Worm (Caenorhabditis elegans): ENCODE measurements around the gene rpm-1.

Gene rpm-1

DNA sequence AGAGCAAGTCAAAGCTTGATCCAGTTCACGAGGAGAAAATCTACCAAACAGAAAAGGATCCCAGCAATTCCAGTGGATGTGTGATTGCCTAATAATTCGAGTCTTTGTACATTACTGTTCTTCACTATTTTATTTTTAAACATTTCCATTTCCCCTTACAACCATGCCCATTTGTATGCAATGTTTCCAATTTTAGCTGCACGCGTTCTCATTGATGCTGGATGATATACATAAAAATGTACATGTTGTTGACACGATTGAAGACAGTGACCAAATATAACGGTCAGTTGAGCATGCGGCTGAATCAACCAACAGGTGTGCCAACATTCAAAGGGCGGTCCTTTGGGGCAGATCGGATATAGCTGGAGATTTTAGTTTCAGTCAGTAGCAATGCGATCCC lies 43.5 kb downstream of the rpm-1 start, which contains the start of gene B0507.1:
Gene B0507.1, plus strand, starts transcription at position 301 of the 400 bp plus-strand sequence.
- no peak for TF ChIP-seq hnd-1 (tag; optimal IDR thresholded peaks at IDR 0.05)
- no peak for TF ChIP-seq pes-1 (GFP tag; IDR thresholded peaks at IDR 0.05)
- no peak for TF ChIP-seq ama-1 (optimal IDR thresholded peaks at IDR 0.05)
- TF ChIP-seq F13C5.2 (tag; optimal IDR thresholded peaks at IDR 0.05) = no peak
- no peak for TF ChIP-seq hmg-4 (GFP tag; optimal IDR thresholded peaks at IDR 0.05)
- TF ChIP-seq ets-7 (tag; optimal IDR thresholded peaks at IDR 0.05) = no peak

- TF ChIP-seq F13C5.2 (tag; optimal IDR thresholded peaks at IDR 0.05) (no peak), hnd-1 (tag; optimal IDR thresholded peaks at IDR 0.05) (no peak)
Observed at ce11 chrV:8773826-8774382, 45.9 kb downstream of the rpm-1 start, which contains the start of gene B0507.2. Gene B0507.2 (plus strand): TSS chrV:8774332.

- TF ChIP-seq ama-1 (optimal IDR thresholded peaks at IDR 0.05) = no peak
- TF ChIP-seq hnd-1 (tag; optimal IDR thresholded peaks at IDR 0.05) = no peak
- TF ChIP-seq flt-1 (GFP tag; IDR thresholded peaks at IDR 0.05) = no peak
- TF ChIP-seq B0310.2 (tag; optimal IDR thresholded peaks at IDR 0.05) = no peak
- no peak for TF ChIP-seq ets-7 (tag; optimal IDR thresholded peaks at IDR 0.05)
- TF ChIP-seq aly-1 (tag; optimal IDR thresholded peaks at IDR 0.05) = no peak
- TF ChIP-seq hmg-4 (GFP tag; optimal IDR thresholded peaks at IDR 0.05) = no peak
- no peak for TF ChIP-seq tbx-37 (GFP tag; conservative IDR thresholded peaks at IDR 0.05)
- TF ChIP-seq hmbx-1 (tag; optimal IDR thresholded peaks at IDR 0.05) = no peak
- TF ChIP-seq pes-1 (GFP tag; IDR thresholded peaks at IDR 0.05) = no peak
- TF ChIP-seq tbx-11 (GFP tag; IDR thresholded peaks at IDR 0.05) = no peak
- TF ChIP-seq F13C5.2 (tag; optimal IDR thresholded peaks at IDR 0.05) = no peak
Observed at ce11 chrV:8771599-8771998, 48.2 kb downstream of the rpm-1 start, which contains the start of gene srx-115. Gene srx-115 (plus strand): TSS chrV:8771899.

DNA sequence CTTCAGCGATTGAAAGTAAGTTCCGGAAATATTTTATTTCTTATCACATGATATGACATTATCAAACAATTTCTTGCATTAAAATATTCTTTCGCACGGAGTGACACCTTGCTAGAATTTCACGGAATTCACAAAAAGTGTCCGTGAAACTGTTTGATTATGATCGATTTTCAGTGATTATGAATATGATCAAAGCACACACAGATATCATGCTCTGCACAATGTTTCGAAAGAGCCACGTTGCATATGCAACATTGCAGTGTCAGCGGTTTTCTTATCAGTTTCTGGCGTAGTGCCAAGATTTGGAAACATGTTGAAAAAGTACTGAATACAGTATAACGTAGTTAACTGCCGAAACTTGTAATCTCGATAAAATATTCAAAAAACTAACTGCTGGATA lies 50.6 kb downstream of the rpm-1 start:
- TF ChIP-seq flt-1 (GFP tag; IDR thresholded peaks at IDR 0.05) = no peak
- TF ChIP-seq ceh-36 (tag; optimal IDR thresholded peaks at IDR 0.05) = no peak
- TF ChIP-seq hmbx-1 (tag; optimal IDR thresholded peaks at IDR 0.05) = no peak
- TF ChIP-seq ama-1 (optimal IDR thresholded peaks at IDR 0.05) = no peak
- no peak for TF ChIP-seq ceh-13 (GFP tag; optimal IDR thresholded peaks at IDR 0.05)
- no peak for TF ChIP-seq ets-7 (tag; optimal IDR thresholded peaks at IDR 0.05)

DNA sequence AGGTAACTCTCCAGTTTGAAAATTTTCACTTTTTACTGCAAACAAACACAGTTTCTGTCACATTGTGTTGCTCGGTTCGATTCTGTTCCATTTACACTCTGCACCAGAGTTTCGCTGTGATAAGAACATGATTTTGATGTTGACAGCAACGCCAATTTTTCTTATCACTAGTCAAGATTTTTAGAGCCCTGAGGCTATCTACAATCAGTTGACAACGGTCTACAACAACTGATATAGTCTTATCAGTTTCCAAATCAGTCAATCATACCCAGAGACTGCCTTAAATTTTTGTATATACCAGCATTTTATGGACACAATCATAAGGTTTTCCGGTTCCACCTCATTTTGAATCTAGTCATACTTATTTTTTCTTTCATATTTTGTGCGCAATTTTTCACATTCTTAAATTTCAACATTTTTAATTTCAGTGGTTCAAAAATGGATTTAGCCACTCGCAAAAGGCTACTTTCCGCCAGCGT lies 51.2 kb downstream of the rpm-1 start, which contains the start of gene B0507.3:
Gene B0507.3, plus strand, starts transcription at position 429 of the 479 bp plus-strand sequence.
- no peak for TF ChIP-seq F13C5.2 (tag; optimal IDR thresholded peaks at IDR 0.05)
- TF ChIP-seq scrt-1 (GFP tag; IDR thresholded peaks at IDR 0.05) = no peak
- no peak for TF ChIP-seq hmg-4 (GFP tag; optimal IDR thresholded peaks at IDR 0.05)
- TF ChIP-seq hnd-1 (tag; optimal IDR thresholded peaks at IDR 0.05) = no peak
- no peak for TF ChIP-seq aly-1 (tag; optimal IDR thresholded peaks at IDR 0.05)
- no peak for TF ChIP-seq ets-7 (tag; optimal IDR thresholded peaks at IDR 0.05)
- TF ChIP-seq sea-1 (GFP tag; conservative IDR thresholded peaks at IDR 0.05) = no peak
- no peak for TF ChIP-seq flt-1 (GFP tag; IDR thresholded peaks at IDR 0.05)
- TF ChIP-seq pes-1 (GFP tag; IDR thresholded peaks at IDR 0.05) = no peak
- TF ChIP-seq ceh-36 (tag; optimal IDR thresholded peaks at IDR 0.05) = no peak
- no peak for TF ChIP-seq hmbx-1 (tag; optimal IDR thresholded peaks at IDR 0.05)
- TF ChIP-seq ceh-13 (GFP tag; optimal IDR thresholded peaks at IDR 0.05) = no peak
- no peak for TF ChIP-seq tra-4 (tag; optimal IDR thresholded peaks at IDR 0.05)

DNA sequence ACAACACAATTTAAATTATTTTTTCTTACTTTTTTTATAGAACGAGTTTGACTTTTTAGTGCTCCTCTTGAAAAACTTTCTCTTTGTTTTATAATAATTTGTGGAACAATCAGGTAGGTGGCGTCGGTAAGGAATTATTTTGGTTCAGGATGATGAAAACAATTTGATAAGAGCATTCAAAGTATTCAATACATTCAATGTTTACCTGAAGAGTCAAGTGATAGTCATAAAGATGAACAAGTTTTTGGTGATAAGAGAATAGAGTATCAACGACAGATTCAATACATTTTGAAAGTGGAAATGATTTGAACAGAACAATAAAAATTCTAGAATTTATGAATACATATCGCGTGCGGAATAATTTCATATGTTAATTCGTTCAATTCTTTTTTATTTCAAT lies 52.3 kb downstream of the rpm-1 start:
- TF ChIP-seq flt-1 (GFP tag; IDR thresholded peaks at IDR 0.05) = no peak
- no peak for TF ChIP-seq aly-1 (tag; optimal IDR thresholded peaks at IDR 0.05)
- TF ChIP-seq tra-4 (tag; optimal IDR thresholded peaks at IDR 0.05) = no peak

DNA sequence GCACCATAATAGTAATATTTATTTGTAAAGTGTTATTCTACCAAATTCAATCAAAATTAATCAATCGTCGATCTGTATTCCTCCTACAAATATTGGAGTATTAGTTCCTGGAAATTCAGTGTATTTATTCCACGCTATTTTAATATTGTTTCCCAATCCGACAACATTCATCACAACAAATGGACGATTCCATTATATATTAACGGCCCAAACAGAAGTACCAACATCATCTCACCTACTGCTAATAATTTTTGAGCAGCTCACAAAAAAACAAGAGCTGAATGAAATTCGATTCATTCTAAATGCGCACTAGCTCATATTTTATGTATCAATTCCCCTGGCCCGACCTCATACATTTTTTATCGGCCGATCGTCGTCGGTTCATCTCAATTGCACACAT lies 52.7 kb downstream of the rpm-1 start:
- no peak for TF ChIP-seq pes-1 (GFP tag; IDR thresholded peaks at IDR 0.05)
- TF ChIP-seq hmbx-1 (tag; optimal IDR thresholded peaks at IDR 0.05) = no peak
- no peak for TF ChIP-seq F13C5.2 (tag; optimal IDR thresholded peaks at IDR 0.05)
- TF ChIP-seq hmg-4 (GFP tag; optimal IDR thresholded peaks at IDR 0.05) = no peak
- no peak for TF ChIP-seq hnd-1 (tag; optimal IDR thresholded peaks at IDR 0.05)
- no peak for TF ChIP-seq tra-4 (tag; optimal IDR thresholded peaks at IDR 0.05)
- TF ChIP-seq ceh-36 (tag; optimal IDR thresholded peaks at IDR 0.05) = no peak
- TF ChIP-seq aly-1 (tag; optimal IDR thresholded peaks at IDR 0.05) = no peak
- no peak for TF ChIP-seq tbx-11 (GFP tag; IDR thresholded peaks at IDR 0.05)
- TF ChIP-seq tbx-37 (GFP tag; conservative IDR thresholded peaks at IDR 0.05) = no peak
- no peak for TF ChIP-seq B0310.2 (tag; optimal IDR thresholded peaks at IDR 0.05)
- no peak for TF ChIP-seq ceh-13 (GFP tag; optimal IDR thresholded peaks at IDR 0.05)

DNA sequence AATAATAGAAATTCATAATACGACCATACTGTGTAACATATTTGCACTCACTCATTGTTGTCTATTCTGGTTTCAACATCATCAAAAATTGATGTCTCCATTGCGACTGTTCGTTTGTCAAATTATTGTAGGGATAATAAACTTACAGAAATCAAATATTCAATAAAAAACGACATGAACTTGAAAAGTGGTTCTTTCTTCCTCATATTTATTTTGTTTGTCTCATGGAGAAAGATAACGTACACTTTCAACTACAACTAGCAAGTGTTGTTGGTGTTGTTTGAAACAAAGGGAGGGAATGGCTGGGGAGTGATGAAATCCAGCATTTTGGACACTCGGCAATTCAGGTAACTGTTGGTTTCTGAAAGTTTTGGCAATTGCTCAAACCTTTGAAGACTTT lies 53.8 kb downstream of the rpm-1 start, which contains the start of gene B0507.9:
Gene B0507.9, minus strand, starts transcription at position 101 of the 400 bp plus-strand sequence.
- TF ChIP-seq F13C5.2 (tag; optimal IDR thresholded peaks at IDR 0.05) = no peak
- TF ChIP-seq ceh-13 (GFP tag; optimal IDR thresholded peaks at IDR 0.05) = no peak
- no peak for TF ChIP-seq tbx-37 (GFP tag; conservative IDR thresholded peaks at IDR 0.05)
- TF ChIP-seq ama-1 (optimal IDR thresholded peaks at IDR 0.05) = no peak
- TF ChIP-seq aly-1 (tag; optimal IDR thresholded peaks at IDR 0.05) = no peak
- no peak for TF ChIP-seq flt-1 (GFP tag; IDR thresholded peaks at IDR 0.05)
- no peak for TF ChIP-seq sea-1 (GFP tag; conservative IDR thresholded peaks at IDR 0.05)
- no peak for TF ChIP-seq hmg-4 (GFP tag; optimal IDR thresholded peaks at IDR 0.05)
- no peak for TF ChIP-seq pes-1 (GFP tag; IDR thresholded peaks at IDR 0.05)
- TF ChIP-seq tra-4 (tag; optimal IDR thresholded peaks at IDR 0.05) = no peak
- no peak for TF ChIP-seq scrt-1 (GFP tag; IDR thresholded peaks at IDR 0.05)
- TF ChIP-seq ceh-36 (tag; optimal IDR thresholded peaks at IDR 0.05) = no peak
- TF ChIP-seq tbx-11 (GFP tag; IDR thresholded peaks at IDR 0.05) = no peak
- no peak for TF ChIP-seq ets-7 (tag; optimal IDR thresholded peaks at IDR 0.05)
- TF ChIP-seq hmbx-1 (tag; optimal IDR thresholded peaks at IDR 0.05) = no peak
- TF ChIP-seq hnd-1 (tag; optimal IDR thresholded peaks at IDR 0.05) = no peak

Data from whole organism, early embryonic.